Worm (Caenorhabditis elegans) whole organism, L1 larva: ENCODE data around the gene spe-27.

Source experiments
- Y116A8C.19 ChIP-seq: sonication (generic microtip); optimal IDR thresholded peaks from 2 replicates; lab custom pipeline; 2016; ENCODE audit warnings: missing compliant biosample characterization, missing genetic modification characterization, borderline replicate concordance
- aly-2 ChIP-seq: fragments of 150-350 bp; optimal IDR thresholded peaks from 2 replicates; lab custom pipeline; 2014; ENCODE audit warnings: missing biosample characterization, missing genetic modification characterization
- ama-1 ChIP-seq: fragments of 150-350 bp; optimal IDR thresholded peaks from 2 replicates; lab custom pipeline; 2014
- ceh-82 ChIP-seq, 3 experiments: fragments of 150-350 bp in 1 of 3; sonication (generic microtip) in 2 of 3; optimal IDR thresholded peaks; 2 replicates each; lab custom pipeline; 2014 to 2017; ENCODE audit warnings: missing biosample characterization in 3 of 3, missing genetic modification characterization in 3 of 3
- dpl-1 ChIP-seq, 3 experiments: fragments of 150-350 bp in 2 of 3; sonication (generic microtip) in 1 of 3; optimal IDR thresholded peaks; 2 replicates each; lab custom pipeline; 2014 to 2017; ENCODE audit warnings: missing biosample characterization in 3 of 3, missing genetic modification characterization in 3 of 3, missing genetic modification reagents in 3 of 3
- hlh-4 ChIP-seq: sonication (generic microtip); optimal IDR thresholded peaks from 2 replicates; lab custom pipeline; 2016; ENCODE audit warnings: mild to moderate bottlenecking, missing genetic modification characterization, missing compliant biosample characterization
- hpl-2 ChIP-seq: fragments of 150-350 bp; optimal IDR thresholded peaks from 2 replicates; lab custom pipeline; 2014; ENCODE audit warnings: missing biosample characterization, missing genetic modification reagents, missing genetic modification characterization
- irx-1 ChIP-seq: sonication (generic microtip); optimal IDR thresholded peaks from 2 replicates; lab custom pipeline; 2016; ENCODE audit warnings: missing genetic modification characterization, missing compliant biosample characterization
- mdl-1 ChIP-seq, 2 experiments: fragments of 150-350 bp; optimal IDR thresholded peaks; 2 replicates each; lab custom pipeline; 2014 to 2017; ENCODE audit warnings: missing biosample characterization in 2 of 2, missing genetic modification characterization in 2 of 2, inconsistent platforms in 1 of 2
- nhr-237 ChIP-seq: fragments of 150-350 bp; optimal IDR thresholded peaks from 2 replicates; lab custom pipeline; 2014; ENCODE audit warnings: missing biosample characterization, missing genetic modification characterization
- nhr-76 ChIP-seq: sonication (generic microtip); optimal IDR thresholded peaks from 2 replicates; lab custom pipeline; 2017; ENCODE audit warnings: missing biosample characterization, missing genetic modification characterization
- pax-3 ChIP-seq: fragments of 200-800 bp; sonication (Bioruptor generic); optimal IDR thresholded peaks from 2 replicates; lab custom pipeline; 2018; ENCODE audit warnings: mild to moderate bottlenecking, missing genetic modification characterization, moderate library complexity, missing compliant biosample characterization
- skn-1 ChIP-seq: fragments of 150-350 bp; optimal IDR thresholded peaks from 2 replicates; lab custom pipeline; 2014; ENCODE audit warnings: missing biosample characterization, missing genetic modification characterization
- unc-62 ChIP-seq: fragments of 150-350 bp; optimal IDR thresholded peaks from 2 replicates; lab custom pipeline; 2014; ENCODE audit warnings: missing biosample characterization, missing genetic modification reagents, missing genetic modification characterization

ce11 chrIV:5886605-5887004 is 20.9 kb upstream of the spe-27 start:
- TF ChIP-seq dpl-1 (GFP tag; optimal IDR thresholded peaks at IDR 0.05; lab: Kevin White, UChicago) (no peak), nhr-237 (no peak), hlh-4 (tag; lab: Kevin White, UChicago) (no peak), Y116A8C.19 (tag; lab: Kevin White, UChicago) (no peak), hpl-2 (GFP tag; lab: Kevin White, UChicago) (no peak), nhr-76 (tag; lab: Kevin White, UChicago) (no peak), skn-1 (tag; lab: Kevin White, UChicago) (no peak), mdl-1 (tag; optimal IDR thresholded peaks at IDR 0.05; lab: Kevin White, UChicago) (no peak), irx-1 (no peak), pax-3 (tag; lab: Kevin White, UChicago) (no peak), unc-62 (no peak), ceh-82 (tag; optimal IDR thresholded peaks at IDR 0.05; lab: Kevin White, UChicago) (no peak), aly-2 (no peak), ama-1 (lab: Kevin White, UChicago) (no peak)
